Worm (Caenorhabditis elegans): ENCODE data around the gene C28A5.1.
A peak's percentile ranks its signal among the peaks of the same experiment; 100 is the strongest.

C28A5.1 gene

ce11 chrIII:4412108-4413009 lies 21.8 kb downstream of the C28A5.1 start:
- no peak for TF ChIP-seq fkh-2 (tag; optimal IDR thresholded peaks at IDR 0.05)
- TF ChIP-seq elt-2 (tag; optimal IDR thresholded peaks at IDR 0.05), result peak; percentile 36
- TF ChIP-seq lin-15B (tag; optimal IDR thresholded peaks at IDR 0.05), result peak; percentile 8
- TF ChIP-seq snpc-4 (tag; optimal IDR thresholded peaks at IDR 0.05), result peak; percentile 72
- TF ChIP-seq jun-1 (tag; optimal IDR thresholded peaks at IDR 0.05), result peak; percentile 22
- peak; percentile 10 for TF ChIP-seq pqm-1 (tag; optimal IDR thresholded peaks at IDR 0.05)
- no peak for TF ChIP-seq sea-2 (GFP tag; optimal IDR thresholded peaks at IDR 0.05)
- TF ChIP-seq tbx-2 (tag; optimal IDR thresholded peaks at IDR 0.05), result no peak
- no peak for TF ChIP-seq zag-1 (tag; optimal IDR thresholded peaks at IDR 0.05)
- TF ChIP-seq nfya-1 (tag; optimal IDR thresholded peaks at IDR 0.05; ENCODE audit: insufficient read depth), result peak; percentile 49
- peak; percentile 30 for TF ChIP-seq pha-4 (tag; optimal IDR thresholded peaks at IDR 0.05)

DNA sequence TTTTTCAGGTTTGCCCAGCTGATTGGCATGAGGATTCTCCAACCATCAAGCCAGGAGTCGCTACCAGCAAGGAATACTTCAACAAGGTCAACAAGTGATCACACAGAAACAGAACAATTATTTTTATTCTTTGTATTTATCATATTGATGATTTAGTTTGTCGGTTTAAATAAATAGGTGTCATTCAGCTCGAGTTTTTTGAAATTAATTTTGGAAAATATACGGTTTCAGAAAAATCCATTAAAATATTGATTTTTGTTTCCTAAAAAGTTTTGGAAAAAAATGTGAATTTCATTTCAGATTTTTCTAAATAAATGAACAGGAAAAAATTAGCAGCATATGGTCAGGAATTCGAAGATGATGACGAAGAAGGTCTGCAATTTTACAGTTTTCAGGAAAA lies 25.9 kb downstream of the C28A5.1 start, which contains the start of gene gpch-1:
Gene gpch-1, plus strand, starts transcription at position 301 of the 400 bp plus-strand sequence.
- TF ChIP-seq nhr-76 (tag; optimal IDR thresholded peaks at IDR 0.05) (no peak), elt-1 (tag; optimal IDR thresholded peaks at IDR 0.05) (no peak), tbx-2 (tag; optimal IDR thresholded peaks at IDR 0.05) (no peak), nhr-28 (tag; optimal IDR thresholded peaks at IDR 0.05) (no peak), ceh-28 (tag; optimal IDR thresholded peaks at IDR 0.05) (no peak), ceh-82 (tag; optimal IDR thresholded peaks at IDR 0.05) (no peak), nfya-1 (tag; optimal IDR thresholded peaks at IDR 0.05; ENCODE audit: insufficient read depth) (no peak), fkh-2 (tag; optimal IDR thresholded peaks at IDR 0.05) (no peak), lin-15B (tag; optimal IDR thresholded peaks at IDR 0.05) (no peak), ceh-9 (tag; optimal IDR thresholded peaks at IDR 0.05) (no peak), pha-4 (tag; optimal IDR thresholded peaks at IDR 0.05) (no peak)

ce11 chrIII:4407144-4407543 lies 27.0 kb downstream of the C28A5.1 start, which contains the start of gene prdx-3:
Gene prdx-3 (plus strand): TSS chrIII:4407444.
- TF ChIP-seq unc-39 (tag; optimal IDR thresholded peaks at IDR 0.05) (no peak), nhr-237 (tag; optimal IDR thresholded peaks at IDR 0.05) (no peak), egl-27 (tag; optimal IDR thresholded peaks at IDR 0.05) (no peak), fkh-10 (GFP tag; optimal IDR thresholded peaks at IDR 0.05) (no peak), ceh-9 (tag; optimal IDR thresholded peaks at IDR 0.05) (no peak)

- no peak for TF ChIP-seq skn-1 (tag; optimal IDR thresholded peaks at IDR 0.05)
- TF ChIP-seq lsy-12 (tag; optimal IDR thresholded peaks at IDR 0.05), result no peak
- TF ChIP-seq snpc-4 (tag; optimal IDR thresholded peaks at IDR 0.05), result no peak
- TF ChIP-seq nhr-67 (tag; optimal IDR thresholded peaks at IDR 0.05), result no peak
- TF ChIP-seq egl-5 (tag; optimal IDR thresholded peaks at IDR 0.05), result no peak
- no peak for TF ChIP-seq nhr-12 (tag; optimal IDR thresholded peaks at IDR 0.05)
- no peak for TF ChIP-seq elt-2 (tag; optimal IDR thresholded peaks at IDR 0.05)
- TF ChIP-seq sea-2 (GFP tag; optimal IDR thresholded peaks at IDR 0.05), result no peak
- TF ChIP-seq ztf-4 (tag; optimal IDR thresholded peaks at IDR 0.05), result no peak
- TF ChIP-seq aly-2 (tag; optimal IDR thresholded peaks at IDR 0.05), result no peak
- TF ChIP-seq nhr-43 (tag; optimal IDR thresholded peaks at IDR 0.05; ENCODE audit: poor library complexity, severe bottlenecking), result no peak
- no peak for TF ChIP-seq ceh-28 (tag; optimal IDR thresholded peaks at IDR 0.05)
- TF ChIP-seq nhr-28 (tag; optimal IDR thresholded peaks at IDR 0.05), result no peak
- no peak for TF ChIP-seq mdl-1 (tag; optimal IDR thresholded peaks at IDR 0.05)
- no peak for TF ChIP-seq zag-1 (tag; optimal IDR thresholded peaks at IDR 0.05)
- no peak for TF ChIP-seq hmg-11 (tag; optimal IDR thresholded peaks at IDR 0.05)
- TF ChIP-seq unc-62 (GFP tag; optimal IDR thresholded peaks at IDR 0.05), result no peak
- TF ChIP-seq fkh-2 (tag; optimal IDR thresholded peaks at IDR 0.05), result no peak
- TF ChIP-seq nhr-77 (tag; optimal IDR thresholded peaks at IDR 0.05), result no peak
- no peak for TF ChIP-seq lin-39 (tag; optimal IDR thresholded peaks at IDR 0.05)
Observed at ce11 chrIII:4405986-4406385, 28.2 kb downstream of the C28A5.1 start, which contains the start of gene rnp-4. Gene rnp-4 (plus strand): TSS chrIII:4406286.
